Worm (Caenorhabditis elegans) whole organism, L2 larva: ENCODE data around the gene gst-4.

Source experiments
- C34F6.9 ChIP-seq: fragments of 150-350 bp; optimal IDR thresholded peaks from 2 replicates; lab custom pipeline; 2014; ENCODE audit warnings: missing biosample characterization, missing genetic modification characterization
- F13H6.1 ChIP-seq: sonication (generic microtip); optimal IDR thresholded peaks from 2 replicates; lab custom pipeline; 2016; ENCODE audit warnings: missing genetic modification characterization, missing compliant biosample characterization
- R02D3.7 ChIP-seq: fragments of 150-350 bp; optimal IDR thresholded peaks from 2 replicates; lab custom pipeline; 2014; ENCODE audit warnings: missing biosample characterization, missing genetic modification characterization
- Y55F3AM.14 ChIP-seq: fragments of 200-800 bp; sonication (Bioruptor generic); optimal IDR thresholded peaks from 2 replicates; lab custom pipeline; 2018; ENCODE audit warnings: mild to moderate bottlenecking, missing genetic modification characterization, missing compliant biosample characterization
- ZK546.5 ChIP-seq: sonication (generic microtip); optimal IDR thresholded peaks from 2 replicates; lab custom pipeline; 2017; ENCODE audit warnings: missing biosample characterization, missing genetic modification characterization
- alr-1 ChIP-seq: fragments of 150-350 bp; optimal IDR thresholded peaks from 2 replicates; lab custom pipeline; 2014; ENCODE audit warnings: missing biosample characterization, missing genetic modification characterization
- aly-2 ChIP-seq: fragments of 150-350 bp; optimal IDR thresholded peaks from 2 replicates; lab custom pipeline; 2014; ENCODE audit warnings: missing biosample characterization, missing genetic modification characterization
- ama-1 ChIP-seq: fragments of 150-350 bp; optimal IDR thresholded peaks from 2 replicates; lab custom pipeline; 2018; ENCODE audit warnings: inconsistent platforms
- blmp-1 ChIP-seq: sonication (generic microtip); optimal IDR thresholded peaks from 2 replicates; lab custom pipeline; 2017; ENCODE audit warnings: missing genetic modification characterization, mild to moderate bottlenecking, missing compliant biosample characterization, antibody characterized with exemption, moderate library complexity; ENCODE audit not compliant: insufficient read depth
- ceh-16 ChIP-seq: fragments of 150-350 bp; optimal IDR thresholded peaks from 2 replicates; lab custom pipeline; 2014; ENCODE audit warnings: missing biosample characterization, missing genetic modification characterization
- ceh-82 ChIP-seq: fragments of 150-350 bp; optimal IDR thresholded peaks from 2 replicates; lab custom pipeline; 2014; ENCODE audit warnings: missing biosample characterization, missing genetic modification characterization
- crh-2 ChIP-seq: sonication (generic microtip); optimal IDR thresholded peaks from 2 replicates; lab custom pipeline; 2017; ENCODE audit warnings: missing biosample characterization, missing genetic modification characterization
- dmd-4 ChIP-seq: sonication (generic microtip); optimal IDR thresholded peaks from 2 replicates; lab custom pipeline; 2017; ENCODE audit warnings: missing biosample characterization, missing genetic modification characterization
- egl-27 ChIP-seq: sonication (generic microtip); optimal IDR thresholded peaks from 3 replicates; lab custom pipeline; 2017; ENCODE audit warnings: missing biosample characterization, missing genetic modification reagents, missing genetic modification characterization
- elt-1 ChIP-seq: fragments of 150-350 bp; optimal IDR thresholded peaks from 2 replicates; lab custom pipeline; 2014; ENCODE audit warnings: missing biosample characterization, missing genetic modification characterization
- elt-3 ChIP-seq: sonication (generic microtip); optimal IDR thresholded peaks from 2 replicates; lab custom pipeline; 2017; ENCODE audit warnings: missing biosample characterization, missing genetic modification characterization
- fos-1 ChIP-seq: fragments of 150-350 bp; optimal IDR thresholded peaks from 2 replicates; lab custom pipeline; 2014; ENCODE audit warnings: missing biosample characterization, missing genetic modification characterization
- gmeb-1 ChIP-seq: fragments of 150-350 bp; optimal IDR thresholded peaks from 2 replicates; lab custom pipeline; 2014; ENCODE audit warnings: missing biosample characterization, missing genetic modification characterization
- lin-11 ChIP-seq: fragments of 150-350 bp; sonication (generic microtip); optimal IDR thresholded peaks from 2 replicates; lab custom pipeline; 2014; ENCODE audit warnings: missing biosample characterization, missing genetic modification characterization, inconsistent platforms, mixed read lengths
- lin-13 ChIP-seq: fragments of 150-350 bp; optimal IDR thresholded peaks from 2 replicates; lab custom pipeline; 2014; ENCODE audit warnings: missing biosample characterization, missing genetic modification reagents, missing genetic modification characterization
- lsy-2 ChIP-seq, 2 experiments: fragments of 150-350 bp in 1 of 2; sonication (generic microtip) in 1 of 2; optimal IDR thresholded peaks; 2 replicates each; lab custom pipeline; 2014 to 2017; ENCODE audit warnings: missing biosample characterization in 2 of 2, missing genetic modification characterization in 2 of 2
- mab-5 ChIP-seq: fragments of 150-350 bp; optimal IDR thresholded peaks from 2 replicates; lab custom pipeline; 2014; ENCODE audit warnings: missing biosample characterization, missing genetic modification characterization
- mdl-1 ChIP-seq, 2 experiments: fragments of 150-350 bp in 1 of 2; sonication (generic microtip) in 1 of 2; optimal IDR thresholded peaks; 2 replicates each; lab custom pipeline; 2017; ENCODE audit warnings: missing biosample characterization in 2 of 2, missing genetic modification characterization in 2 of 2
- nhr-10 ChIP-seq: sonication (generic microtip); optimal IDR thresholded peaks from 2 replicates; lab custom pipeline; 2017; ENCODE audit warnings: missing biosample characterization, missing genetic modification characterization
- nhr-11 ChIP-seq: fragments of 150-350 bp; optimal IDR thresholded peaks from 2 replicates; lab custom pipeline; 2014; ENCODE audit warnings: missing biosample characterization, missing genetic modification characterization
- nhr-12 ChIP-seq: fragments of 150-350 bp; optimal IDR thresholded peaks from 2 replicates; lab custom pipeline; 2014; ENCODE audit warnings: missing biosample characterization, missing genetic modification characterization
- nhr-129 ChIP-seq: fragments of 150-350 bp; optimal IDR thresholded peaks from 2 replicates; lab custom pipeline; 2014; ENCODE audit warnings: missing biosample characterization, missing genetic modification characterization
- nhr-21 ChIP-seq: fragments of 150-350 bp; optimal IDR thresholded peaks from 2 replicates; lab custom pipeline; 2014; ENCODE audit warnings: missing biosample characterization, missing genetic modification characterization
- nhr-23 ChIP-seq: fragments of 150-350 bp; optimal IDR thresholded peaks from 2 replicates; lab custom pipeline; 2014; ENCODE audit warnings: missing biosample characterization, missing genetic modification reagents, missing genetic modification characterization
- nhr-237 ChIP-seq: fragments of 150-350 bp; optimal IDR thresholded peaks from 2 replicates; lab custom pipeline; 2014; ENCODE audit warnings: missing biosample characterization, missing genetic modification characterization
- nhr-25 ChIP-seq: fragments of 150-350 bp; sonication (generic microtip); optimal IDR thresholded peaks from 3 replicates; lab custom pipeline; 2014; ENCODE audit warnings: missing biosample characterization, missing genetic modification characterization
- nhr-6 ChIP-seq: fragments of 150-350 bp; optimal IDR thresholded peaks from 2 replicates; lab custom pipeline; 2014; ENCODE audit warnings: missing biosample characterization, missing genetic modification characterization
- nhr-77 ChIP-seq: fragments of 150-350 bp; optimal IDR thresholded peaks from 2 replicates; lab custom pipeline; 2014; ENCODE audit warnings: missing biosample characterization, missing genetic modification characterization
- peb-1 ChIP-seq: fragments of 150-350 bp; optimal IDR thresholded peaks from 2 replicates; lab custom pipeline; 2014; ENCODE audit warnings: missing biosample characterization, missing genetic modification characterization
- sem-4 ChIP-seq: fragments of 150-350 bp; optimal IDR thresholded peaks from 2 replicates; lab custom pipeline; 2014; ENCODE audit warnings: missing biosample characterization, missing genetic modification reagents, missing genetic modification characterization
- skn-1 ChIP-seq: sonication (generic microtip); optimal IDR thresholded peaks from 2 replicates; lab custom pipeline; 2017; ENCODE audit warnings: missing biosample characterization, missing genetic modification characterization
- sma-3 ChIP-seq: sonication (generic microtip); optimal IDR thresholded peaks from 2 replicates; lab custom pipeline; 2016; ENCODE audit warnings: missing genetic modification reagents, missing genetic modification characterization, missing compliant biosample characterization
- sma-9 ChIP-seq, 2 experiments: fragments of 150-350 bp in 1 of 2; sonication (generic microtip) in 1 of 2; optimal IDR thresholded peaks; 2 replicates each; lab custom pipeline; 2014 to 2016; ENCODE audit warnings: missing genetic modification characterization in 2 of 2, mild to moderate bottlenecking in 1 of 2, missing biosample characterization in 1 of 2, missing compliant biosample characterization in 1 of 2, missing genetic modification reagents in 1 of 2, moderate library complexity in 1 of 2
- snpc-4 ChIP-seq: fragments of 150-350 bp; optimal IDR thresholded peaks from 2 replicates; lab custom pipeline; 2014; ENCODE audit warnings: missing biosample characterization, missing genetic modification characterization
- unc-39 ChIP-seq: fragments of 150-350 bp; optimal IDR thresholded peaks from 2 replicates; lab custom pipeline; 2014; ENCODE audit warnings: missing biosample characterization, missing genetic modification characterization
- unc-55 ChIP-seq: fragments of 150-350 bp; sonication (generic microtip); optimal IDR thresholded peaks from 3 replicates; lab custom pipeline; 2014; ENCODE audit warnings: missing biosample characterization, missing genetic modification reagents, missing genetic modification characterization
- unc-62 ChIP-seq: fragments of 150-350 bp; optimal IDR thresholded peaks from 2 replicates; lab custom pipeline; 2014; ENCODE audit warnings: missing biosample characterization, missing genetic modification reagents, missing genetic modification characterization
- ztf-1 ChIP-seq: fragments of 200-800 bp; sonication (Bioruptor generic); conservative IDR thresholded peaks from 2 replicates; pipeline ENCODE4 v1.3.6; 2022; ENCODE audit warnings: missing genetic modification characterization, missing compliant biosample characterization
- ztf-11 ChIP-seq: sonication (generic microtip); optimal IDR thresholded peaks from 2 replicates; lab custom pipeline; 2017; ENCODE audit warnings: missing biosample characterization, missing genetic modification characterization
- ztf-4 ChIP-seq: fragments of 150-350 bp; optimal IDR thresholded peaks from 2 replicates; lab custom pipeline; 2014; ENCODE audit warnings: missing biosample characterization, missing genetic modification characterization

gst-4 gene

ce11 chrIV:10176252-10176730, 34.3 kb downstream of the gst-4 start, which contains the start of gene rack-1:
rack-1 (plus strand) TSS chrIV:10176680.
- TF ChIP-seq Y55F3AM.14 (GFP tag; lab: Kevin White, UChicago): no peak
- TF ChIP-seq blmp-1 (tag; lab: Kevin White, UChicago): no peak
- TF ChIP-seq nhr-12 (tag; lab: Kevin White, UChicago): no peak
- TF ChIP-seq lin-13 (GFP tag; lab: Kevin White, UChicago): peak; percentile 33
- TF ChIP-seq nhr-21 (tag; lab: Kevin White, UChicago): peak; percentile 27
- TF ChIP-seq mdl-1 (tag; optimal IDR thresholded peaks at IDR 0.05; lab: Kevin White, UChicago): no peak
- peak; percentile 34 for TF ChIP-seq F13H6.1 (tag; lab: Kevin White, UChicago)
- no peak for TF ChIP-seq ama-1 (lab: Kevin White, UChicago)
- TF ChIP-seq sma-9 (GFP tag; optimal IDR thresholded peaks at IDR 0.05; lab: Kevin White, UChicago): no peak
- no peak for TF ChIP-seq sma-9 (tag; optimal IDR thresholded peaks at IDR 0.05; lab: Kevin White, UChicago)
- no peak for TF ChIP-seq skn-1 (tag; lab: Kevin White, UChicago)
- TF ChIP-seq nhr-25 (tag; lab: Kevin White, UChicago): peak; percentile 34
- TF ChIP-seq nhr-23 (tag; lab: Kevin White, UChicago): no peak
- TF ChIP-seq peb-1: no peak
- TF ChIP-seq unc-39 (tag; lab: Kevin White, UChicago): no peak
- peak; percentile 66 for TF ChIP-seq C34F6.9
- TF ChIP-seq ztf-11: no peak
- TF ChIP-seq sma-3 (GFP tag; lab: Kevin White, UChicago): peak; percentile 35
- no peak for TF ChIP-seq nhr-237 (tag; lab: Kevin White, UChicago)
- TF ChIP-seq nhr-77 (tag; lab: Kevin White, UChicago): no peak
- TF ChIP-seq ceh-82 (tag; lab: Kevin White, UChicago): no peak
- TF ChIP-seq unc-55 (GFP tag; lab: Kevin White, UChicago): peak; percentile 83
- peak; percentile 63 for TF ChIP-seq gmeb-1 (tag; lab: Kevin White, UChicago)
- peak; percentile 79 for TF ChIP-seq crh-2 (tag; lab: Kevin White, UChicago)
- TF ChIP-seq ztf-4 (tag; lab: Kevin White, UChicago): no peak
- TF ChIP-seq dmd-4 (tag; lab: Kevin White, UChicago): no peak
- TF ChIP-seq ztf-1 (GFP tag; lab: Robert Waterston, UW): no peak
- peak; percentile 38 to 82 for TF ChIP-seq lsy-2 (tag; optimal IDR thresholded peaks at IDR 0.05; lab: Kevin White, UChicago)
- no peak for TF ChIP-seq aly-2
- peak; percentile 47 for TF ChIP-seq ceh-16 (tag; lab: Kevin White, UChicago)
- TF ChIP-seq mab-5 (tag; lab: Kevin White, UChicago): no peak
- no peak for TF ChIP-seq ZK546.5
- TF ChIP-seq egl-27: peak; percentile 12
- TF ChIP-seq sem-4: no peak
- TF ChIP-seq unc-62 (GFP tag; lab: Kevin White, UChicago): no peak
- no peak for TF ChIP-seq R02D3.7 (tag; lab: Kevin White, UChicago)
- peak; percentile 60 for TF ChIP-seq nhr-129 (tag; lab: Kevin White, UChicago)
- no peak for TF ChIP-seq nhr-6
- TF ChIP-seq fos-1 (tag; lab: Kevin White, UChicago): peak; percentile 23
- TF ChIP-seq snpc-4: no peak
- TF ChIP-seq nhr-10: no peak
- no peak for TF ChIP-seq nhr-11
- TF ChIP-seq lin-11: peak; percentile 6
- TF ChIP-seq alr-1 (tag; lab: Kevin White, UChicago): no peak
- no peak for TF ChIP-seq elt-3 (tag; lab: Kevin White, UChicago)

DNA sequence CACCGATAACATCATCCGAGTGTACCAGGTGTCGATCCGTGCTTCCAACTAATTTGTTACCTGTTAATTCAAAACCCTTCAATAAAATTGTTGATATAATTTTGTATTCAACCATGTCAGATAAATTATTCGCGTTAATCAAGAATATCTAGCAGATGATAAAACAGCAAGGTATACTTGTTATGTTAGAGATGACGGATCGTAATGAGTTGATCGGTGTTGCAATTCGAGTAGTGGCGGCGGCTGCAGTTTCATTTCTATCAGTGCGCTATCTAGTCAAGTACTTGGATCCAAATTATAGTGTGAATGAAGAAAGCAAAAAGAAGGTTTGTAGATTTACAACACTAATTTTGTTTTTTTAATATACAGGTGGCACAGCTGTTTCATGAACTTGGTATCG, 35.8 kb downstream of the gst-4 start, which contains the start of gene mspn-1:
TSS of gene mspn-1 (plus strand) at position 190 of the 400 bp plus-strand sequence.
- no peak for TF ChIP-seq egl-27
- TF ChIP-seq C34F6.9: no peak
- no peak for TF ChIP-seq aly-2
- TF ChIP-seq F13H6.1 (tag; lab: Kevin White, UChicago): no peak
- TF ChIP-seq elt-1 (tag; lab: Kevin White, UChicago): no peak
- no peak for TF ChIP-seq ZK546.5
- no peak for TF ChIP-seq crh-2 (tag; lab: Kevin White, UChicago)
- TF ChIP-seq lin-13 (GFP tag; lab: Kevin White, UChicago): no peak
- TF ChIP-seq ceh-16 (tag; lab: Kevin White, UChicago): no peak
- TF ChIP-seq nhr-12 (tag; lab: Kevin White, UChicago): no peak
- no peak for TF ChIP-seq sma-3 (GFP tag; lab: Kevin White, UChicago)
- TF ChIP-seq blmp-1 (tag; lab: Kevin White, UChicago): no peak
- no peak for TF ChIP-seq nhr-129 (tag; lab: Kevin White, UChicago)
- no peak for TF ChIP-seq unc-39 (tag; lab: Kevin White, UChicago)
- no peak for TF ChIP-seq nhr-23 (tag; lab: Kevin White, UChicago)
- TF ChIP-seq ztf-4 (tag; lab: Kevin White, UChicago): no peak
- TF ChIP-seq mab-5 (tag; lab: Kevin White, UChicago): no peak
- TF ChIP-seq unc-55 (GFP tag; lab: Kevin White, UChicago): no peak
- no peak for TF ChIP-seq nhr-237 (tag; lab: Kevin White, UChicago)
- no peak for TF ChIP-seq nhr-77 (tag; lab: Kevin White, UChicago)
